Worm (Caenorhabditis elegans) whole organism, late embryonic: Measurements from ENCODE around the gene F26F4.6.

Experiments used
- F13H6.1 ChIP-seq: sonication (generic microtip); optimal IDR thresholded peaks from 2 replicates; lab custom pipeline; 2016; ENCODE audit warnings: missing genetic modification characterization, missing compliant biosample characterization
- ceh-2 ChIP-seq: sonication (generic microtip); optimal IDR thresholded peaks from 2 replicates; lab custom pipeline; 2016; ENCODE audit warnings: missing genotype, missing genetic modification characterization, missing compliant biosample characterization
- ceh-31 ChIP-seq: sonication (generic microtip); optimal IDR thresholded peaks from 2 replicates; lab custom pipeline; 2016; ENCODE audit warnings: missing genetic modification characterization, missing compliant biosample characterization
- ceh-9 ChIP-seq: sonication (generic microtip); optimal IDR thresholded peaks from 2 replicates; lab custom pipeline; 2016; ENCODE audit warnings: mild to moderate bottlenecking, missing genetic modification characterization, inconsistent platforms, missing compliant biosample characterization
- fkh-10 ChIP-seq: fragments of 150-350 bp; optimal IDR thresholded peaks from 2 replicates; lab custom pipeline; 2014; ENCODE audit warnings: missing biosample characterization, missing genetic modification reagents, missing genetic modification characterization
- fkh-6 ChIP-seq: sonication (generic microtip); optimal IDR thresholded peaks from 2 replicates; lab custom pipeline; 2016; ENCODE audit warnings: missing genetic modification characterization, missing compliant biosample characterization
- lin-11 ChIP-seq: fragments of 200-800 bp; sonication (Bioruptor generic); optimal IDR thresholded peaks from 2 replicates; lab custom pipeline; 2018; ENCODE audit warnings: mild to moderate bottlenecking, missing genetic modification characterization, missing compliant biosample characterization
- nhr-11 ChIP-seq: fragments of 150-350 bp; optimal IDR thresholded peaks from 2 replicates; lab custom pipeline; 2014; ENCODE audit warnings: missing biosample characterization, missing genetic modification characterization
- pqm-1 ChIP-seq: sonication (generic microtip); optimal IDR thresholded peaks from 2 replicates; lab custom pipeline; 2016; ENCODE audit warnings: missing genetic modification characterization, missing compliant biosample characterization
- tbx-2 ChIP-seq: sonication (generic microtip); optimal IDR thresholded peaks from 2 replicates; lab custom pipeline; 2016; ENCODE audit warnings: missing genetic modification characterization, missing compliant biosample characterization
- unc-86 ChIP-seq: sonication (generic microtip); optimal IDR thresholded peaks from 2 replicates; lab custom pipeline; 2016; ENCODE audit warnings: missing genetic modification characterization, missing compliant biosample characterization

- TF ChIP-seq tbx-2 (tag; lab: Kevin White, UChicago) (peak; percentile 93), ceh-9 (tag; lab: Kevin White, UChicago) (no peak), unc-86 (tag; lab: Kevin White, UChicago) (no peak), ceh-2 (tag; lab: Kevin White, UChicago) (peak; percentile 92), fkh-10 (no peak), ceh-31 (tag; lab: Kevin White, UChicago) (peak; percentile 93), lin-11 (tag; lab: Kevin White, UChicago) (no peak), F13H6.1 (tag; lab: Kevin White, UChicago) (peak; percentile 33), pqm-1 (tag; lab: Kevin White, UChicago) (no peak), fkh-6 (tag; lab: Kevin White, UChicago) (peak; percentile 18), nhr-11 (tag; lab: Kevin White, UChicago) (no peak)
Measured at ce11 chrIII:4930154-4930679, 36.8 kb upstream of the F26F4.6 start, which contains the start of gene set-2.
